Worm (Caenorhabditis elegans): ENCODE results near the gene C54F6.12.
A peak's percentile ranks its signal among the peaks of the same experiment; 100 is the strongest.

DNA sequence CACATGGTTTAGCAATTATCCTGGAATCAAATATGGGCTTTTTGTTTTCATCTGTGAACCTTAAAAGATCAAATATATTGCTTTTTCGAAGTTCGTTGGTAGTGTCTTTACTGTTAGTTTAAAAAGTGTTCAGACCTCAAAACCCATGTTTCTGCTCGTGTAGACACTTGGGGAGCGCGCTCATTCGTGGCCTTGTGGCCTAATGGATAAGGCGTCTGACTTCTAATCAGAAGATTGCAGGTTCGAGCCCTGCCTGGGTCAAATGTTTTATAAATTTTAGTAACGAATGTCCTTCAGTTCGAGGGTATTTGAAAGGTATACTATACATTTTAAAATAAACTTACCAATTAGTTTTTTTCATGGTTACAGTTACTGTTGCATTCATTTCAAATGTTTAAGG, 31.7 kb downstream of the C54F6.12 start:
- TF ChIP-seq Y56A3A.18 (GFP tag; IDR thresholded peaks at IDR 0.05), result 0 out of 2 replicates have a peak, but pooled peaks have one; percentile 30
- no peak for TF ChIP-seq egrh-3 (GFP tag; IDR thresholded peaks at IDR 0.05)
- no peak for TF ChIP-seq nfya-2 (GFP tag; IDR thresholded peaks at IDR 0.05)
- TF ChIP-seq B0035.1 (tag; optimal IDR thresholded peaks at IDR 0.05), result no peak
- no peak for TF ChIP-seq let-526 (GFP tag; IDR thresholded peaks at IDR 0.05)
- TF ChIP-seq T26A5.8 (tag; optimal IDR thresholded peaks at IDR 0.05), result no peak
- TF ChIP-seq ceh-100 (GFP tag; IDR thresholded peaks at IDR 0.05), result no peak
